Worm (Caenorhabditis elegans) whole organism, late embryonic: Measurements from ENCODE around the gene flor-1.
A peak's percentile ranks its signal among the peaks of the same experiment; 100 is the strongest.

Experiments
- C08G9.2 ChIP-seq: sonication (generic microtip); optimal IDR thresholded peaks from 2 replicates; lab custom pipeline; 2016; ENCODE audit warnings: mild to moderate bottlenecking, missing genetic modification characterization, moderate library complexity, missing compliant biosample characterization
- K09A11.1 ChIP-seq: sonication (generic microtip); optimal IDR thresholded peaks from 2 replicates; lab custom pipeline; 2017; ENCODE audit warnings: antibody characterized with exemption, mild to moderate bottlenecking, missing genetic modification characterization, missing compliant biosample characterization; ENCODE audit not compliant: insufficient read depth
- T23F11.4 ChIP-seq: fragments of 200-800 bp; sonication (Bioruptor generic); optimal IDR thresholded peaks from 2 replicates; lab custom pipeline; 2018; ENCODE audit warnings: mild to moderate bottlenecking, missing genetic modification characterization, missing compliant biosample characterization
- Y22D7AL.16 ChIP-seq: sonication (generic microtip); optimal IDR thresholded peaks from 2 replicates; lab custom pipeline; 2016; ENCODE audit warnings: missing genetic modification characterization, missing compliant biosample characterization
- ahr-1 ChIP-seq: sonication (generic microtip); optimal IDR thresholded peaks from 2 replicates; lab custom pipeline; 2016; ENCODE audit warnings: missing genetic modification characterization, missing compliant biosample characterization
- ama-1 ChIP-seq: fragments of 150-350 bp; optimal IDR thresholded peaks from 2 replicates; lab custom pipeline; 2014
- ceh-14 ChIP-seq: sonication (generic microtip); optimal IDR thresholded peaks from 2 replicates; lab custom pipeline; 2016; ENCODE audit warnings: missing genotype, missing genetic modification characterization, missing compliant biosample characterization
- ceh-2 ChIP-seq: sonication (generic microtip); optimal IDR thresholded peaks from 2 replicates; lab custom pipeline; 2016; ENCODE audit warnings: missing genotype, missing genetic modification characterization, missing compliant biosample characterization
- ceh-22 ChIP-seq: sonication (generic microtip); optimal IDR thresholded peaks from 2 replicates; lab custom pipeline; 2017; ENCODE audit warnings: missing biosample characterization, missing genetic modification characterization
- ceh-31 ChIP-seq: sonication (generic microtip); optimal IDR thresholded peaks from 2 replicates; lab custom pipeline; 2016; ENCODE audit warnings: missing genetic modification characterization, missing compliant biosample characterization
- ceh-48 ChIP-seq: sonication (generic microtip); optimal IDR thresholded peaks from 2 replicates; lab custom pipeline; 2016; ENCODE audit warnings: missing genetic modification characterization, inconsistent platforms, missing compliant biosample characterization
- ceh-9 ChIP-seq: sonication (generic microtip); optimal IDR thresholded peaks from 2 replicates; lab custom pipeline; 2016; ENCODE audit warnings: mild to moderate bottlenecking, missing genetic modification characterization, inconsistent platforms, missing compliant biosample characterization
- che-1 ChIP-seq: sonication (generic microtip); optimal IDR thresholded peaks from 2 replicates; lab custom pipeline; 2016; ENCODE audit warnings: mild to moderate bottlenecking, missing genetic modification characterization, missing compliant biosample characterization
- dve-1 ChIP-seq: sonication (generic microtip); optimal IDR thresholded peaks from 2 replicates; lab custom pipeline; 2017; ENCODE audit warnings: antibody characterized with exemption, mild to moderate bottlenecking, missing genetic modification characterization, missing compliant biosample characterization
- elt-4 ChIP-seq: sonication (generic microtip); optimal IDR thresholded peaks from 2 replicates; lab custom pipeline; 2016; ENCODE audit warnings: missing genetic modification characterization, missing compliant biosample characterization
- eyg-1 ChIP-seq: sonication (generic microtip); optimal IDR thresholded peaks from 2 replicates; lab custom pipeline; 2016; ENCODE audit warnings: missing genotype, missing genetic modification characterization, missing compliant biosample characterization
- fax-1 ChIP-seq: sonication (generic microtip); optimal IDR thresholded peaks from 2 replicates; lab custom pipeline; 2016; ENCODE audit warnings: missing genotype, missing genetic modification characterization, missing compliant biosample characterization
- fkh-10 ChIP-seq: fragments of 150-350 bp; optimal IDR thresholded peaks from 2 replicates; lab custom pipeline; 2014; ENCODE audit warnings: missing biosample characterization, missing genetic modification reagents, missing genetic modification characterization
- fkh-6 ChIP-seq: sonication (generic microtip); optimal IDR thresholded peaks from 2 replicates; lab custom pipeline; 2016; ENCODE audit warnings: missing genetic modification characterization, missing compliant biosample characterization
- hlh-15 ChIP-seq: sonication (generic microtip); optimal IDR thresholded peaks from 2 replicates; lab custom pipeline; 2016; ENCODE audit warnings: missing genetic modification characterization, missing compliant biosample characterization
- hlh-8 ChIP-seq: sonication (generic microtip); optimal IDR thresholded peaks from 2 replicates; lab custom pipeline; 2016; ENCODE audit warnings: missing genotype, missing genetic modification characterization, missing compliant biosample characterization
- lim-6 ChIP-seq: sonication (generic microtip); optimal IDR thresholded peaks from 2 replicates; lab custom pipeline; 2016; ENCODE audit warnings: missing genetic modification characterization, missing compliant biosample characterization
- lin-11 ChIP-seq: fragments of 200-800 bp; sonication (Bioruptor generic); optimal IDR thresholded peaks from 2 replicates; lab custom pipeline; 2018; ENCODE audit warnings: mild to moderate bottlenecking, missing genetic modification characterization, missing compliant biosample characterization
- mec-3 ChIP-seq: sonication (generic microtip); optimal IDR thresholded peaks from 2 replicates; lab custom pipeline; 2016; ENCODE audit warnings: borderline replicate concordance, missing genetic modification characterization, missing compliant biosample characterization
- nhr-232 ChIP-seq: sonication (generic microtip); optimal IDR thresholded peaks from 2 replicates; lab custom pipeline; 2016; ENCODE audit warnings: missing genetic modification characterization, missing compliant biosample characterization
- pat-9 ChIP-seq: fragments of 200-800 bp; sonication (Bioruptor generic); optimal IDR thresholded peaks from 2 replicates; lab custom pipeline; 2018; ENCODE audit warnings: mild to moderate bottlenecking, missing genetic modification characterization, moderate library complexity, missing compliant biosample characterization
- pax-1 ChIP-seq: fragments of 150-350 bp; optimal IDR thresholded peaks from 2 replicates; lab custom pipeline; 2014; ENCODE audit warnings: missing biosample characterization, missing genetic modification characterization
- pha-4 ChIP-seq: fragments of 150-350 bp; optimal IDR thresholded peaks from 2 replicates; lab custom pipeline; 2018; ENCODE audit warnings: missing biosample characterization, missing genetic modification reagents, missing genetic modification characterization
- pqm-1 ChIP-seq: sonication (generic microtip); optimal IDR thresholded peaks from 2 replicates; lab custom pipeline; 2016; ENCODE audit warnings: missing genetic modification characterization, missing compliant biosample characterization
- pros-1 ChIP-seq: fragments of 150-350 bp; optimal IDR thresholded peaks from 2 replicates; lab custom pipeline; 2014; ENCODE audit warnings: missing biosample characterization, missing genetic modification reagents, missing genetic modification characterization
- ref-2 ChIP-seq: sonication (generic microtip); optimal IDR thresholded peaks from 2 replicates; lab custom pipeline; 2016; ENCODE audit warnings: missing genetic modification characterization, missing compliant biosample characterization
- sox-2 ChIP-seq: fragments of 200-800 bp; sonication (Bioruptor generic); IDR thresholded peaks from 2 replicates; pipeline ENCODE4 v1.3.6; 2022; ENCODE audit warnings: missing genetic modification reagents, missing genetic modification characterization, missing compliant biosample characterization
- sox-4 ChIP-seq: sonication (generic microtip); optimal IDR thresholded peaks from 2 replicates; lab custom pipeline; 2017; ENCODE audit warnings: mild to moderate bottlenecking, missing genetic modification characterization, inconsistent platforms, missing compliant biosample characterization
- tbx-2 ChIP-seq: sonication (generic microtip); optimal IDR thresholded peaks from 2 replicates; lab custom pipeline; 2016; ENCODE audit warnings: missing genetic modification characterization, missing compliant biosample characterization
- tbx-7 ChIP-seq: sonication (generic microtip); optimal IDR thresholded peaks from 2 replicates; lab custom pipeline; 2016; ENCODE audit warnings: missing genotype, missing genetic modification characterization, missing compliant biosample characterization
- ttx-3 ChIP-seq: sonication (generic microtip); optimal IDR thresholded peaks from 2 replicates; lab custom pipeline; 2016; ENCODE audit warnings: missing genetic modification reagents, missing genetic modification characterization, missing compliant biosample characterization
- unc-3 ChIP-seq, 2 experiments: fragments of 200-800 bp in 1 of 2; sonication (Bioruptor generic) in 1 of 2; sonication (generic microtip) in 1 of 2; conservative IDR thresholded peaks in 1 of 2; optimal IDR thresholded peaks in 1 of 2; 2 replicates each; pipeline versions ENCODE4 v1.3.6 to Lab custom; 2016 to 2022; ENCODE audit warnings: missing compliant biosample characterization in 2 of 2, missing genetic modification characterization in 2 of 2, missing genetic modification reagents in 1 of 2
- unc-42 ChIP-seq: sonication (generic microtip); optimal IDR thresholded peaks from 2 replicates; lab custom pipeline; 2016; ENCODE audit warnings: missing genotype, missing genetic modification characterization, missing compliant biosample characterization
- unc-55 ChIP-seq: sonication (generic microtip); optimal IDR thresholded peaks from 2 replicates; lab custom pipeline; 2017; ENCODE audit warnings: missing biosample characterization, missing genetic modification reagents, missing genetic modification characterization
- unc-86 ChIP-seq: sonication (generic microtip); optimal IDR thresholded peaks from 2 replicates; lab custom pipeline; 2016; ENCODE audit warnings: missing genetic modification characterization, missing compliant biosample characterization
- ztf-16 ChIP-seq: sonication (generic microtip); optimal IDR thresholded peaks from 2 replicates; lab custom pipeline; 2017; ENCODE audit warnings: missing genetic modification characterization, missing compliant biosample characterization

flor-1 gene

ce11 chrV:15143798-15144197 is 24.4 kb upstream of the flor-1 start, which contains the start of gene K08F9.4:
Gene K08F9.4, plus strand, starts transcription at chrV:15144019.
- TF ChIP-seq pros-1 (tag; lab: Kevin White, UChicago) (no peak), ceh-48 (no peak), Y22D7AL.16 (tag; lab: Kevin White, UChicago) (no peak), unc-3 (GFP tag; conservative IDR thresholded peaks at IDR 0.05; lab: Robert Waterston, UW) (no peak), unc-3 (tag; optimal IDR thresholded peaks at IDR 0.05; lab: Kevin White, UChicago) (no peak), mec-3 (tag; lab: Kevin White, UChicago) (no peak), pax-1 (peak; percentile 54), fkh-10 (GFP tag; lab: Kevin White, UChicago) (no peak), ceh-31 (tag; lab: Kevin White, UChicago) (peak; percentile 16), T23F11.4 (GFP tag; lab: Kevin White, UChicago) (no peak), eyg-1 (tag; lab: Kevin White, UChicago) (no peak), unc-55 (GFP tag; lab: Kevin White, UChicago) (no peak), tbx-7 (tag; lab: Kevin White, UChicago) (no peak), ceh-9 (tag; lab: Kevin White, UChicago) (no peak), pqm-1 (tag; lab: Kevin White, UChicago) (no peak), K09A11.1 (tag; lab: Kevin White, UChicago) (no peak), lin-11 (tag; lab: Kevin White, UChicago) (no peak), ahr-1 (tag; lab: Kevin White, UChicago) (no peak)

ce11 chrV:15143285-15143684 is 23.9 kb upstream of the flor-1 start, which contains the start of gene K08F9.1:
Gene K08F9.1, minus strand, starts transcription at chrV:15143385.
- TF ChIP-seq unc-55 (GFP tag; lab: Kevin White, UChicago) (no peak), hlh-15 (tag; lab: Kevin White, UChicago) (no peak), ama-1 (lab: Kevin White, UChicago) (no peak)

ce11 chrV:15140247-15140646 is 20.8 kb upstream of the flor-1 start, which contains the start of gene K08F9.3:
Gene K08F9.3, plus strand, starts transcription at chrV:15140547.
- TF ChIP-seq T23F11.4 (GFP tag; lab: Kevin White, UChicago), result no peak
- no peak for TF ChIP-seq sox-4 (tag; lab: Kevin White, UChicago)
- TF ChIP-seq che-1 (tag; lab: Kevin White, UChicago), result no peak
- TF ChIP-seq ceh-22 (tag; lab: Kevin White, UChicago), result no peak
- no peak for TF ChIP-seq elt-4
- TF ChIP-seq K09A11.1 (tag; lab: Kevin White, UChicago), result no peak
- no peak for TF ChIP-seq ref-2
- no peak for TF ChIP-seq ceh-31 (tag; lab: Kevin White, UChicago)
- no peak for TF ChIP-seq pros-1 (tag; lab: Kevin White, UChicago)
- TF ChIP-seq fkh-6 (tag; lab: Kevin White, UChicago), result no peak
- no peak for TF ChIP-seq pax-1
- no peak for TF ChIP-seq ztf-16 (tag; lab: Kevin White, UChicago)
- TF ChIP-seq ama-1 (lab: Kevin White, UChicago), result no peak
- TF ChIP-seq hlh-8 (tag; lab: Kevin White, UChicago), result no peak
- TF ChIP-seq tbx-2 (tag; lab: Kevin White, UChicago), result no peak

- no peak for TF ChIP-seq ceh-31 (tag; lab: Kevin White, UChicago)
- TF ChIP-seq K09A11.1 (tag; lab: Kevin White, UChicago), result no peak
- TF ChIP-seq fkh-6 (tag; lab: Kevin White, UChicago), result no peak
- no peak for TF ChIP-seq nhr-232
- TF ChIP-seq ahr-1 (tag; lab: Kevin White, UChicago), result no peak
- no peak for TF ChIP-seq ceh-9 (tag; lab: Kevin White, UChicago)
- no peak for TF ChIP-seq pax-1
- no peak for TF ChIP-seq unc-55 (GFP tag; lab: Kevin White, UChicago)
- no peak for TF ChIP-seq lin-11 (tag; lab: Kevin White, UChicago)
These were observed 20.4 kb upstream of the flor-1 start for ce11 chrV:15139811-15140210.

ce11 chrV:15136772-15137171 is 17.4 kb upstream of the flor-1 start, which contains the start of gene aipl-1:
Gene aipl-1, minus strand, starts transcription at chrV:15136801.
- TF ChIP-seq fax-1 (tag; lab: Kevin White, UChicago), result peak; percentile 36
- no peak for TF ChIP-seq unc-3 (GFP tag; conservative IDR thresholded peaks at IDR 0.05; lab: Robert Waterston, UW)
- TF ChIP-seq unc-3 (tag; optimal IDR thresholded peaks at IDR 0.05; lab: Kevin White, UChicago), result peak; percentile 19
- TF ChIP-seq lim-6 (tag; lab: Kevin White, UChicago), result peak; percentile 8
- TF ChIP-seq sox-4 (tag; lab: Kevin White, UChicago), result no peak
- peak; percentile 38 for TF ChIP-seq ahr-1 (tag; lab: Kevin White, UChicago)
- no peak for TF ChIP-seq unc-86 (tag; lab: Kevin White, UChicago)
- TF ChIP-seq pha-4 (tag; lab: Kevin White, UChicago), result no peak
- TF ChIP-seq unc-42, result peak; percentile 88
- peak; percentile 63 for TF ChIP-seq ceh-14
- TF ChIP-seq pqm-1 (tag; lab: Kevin White, UChicago), result peak; percentile 41
- no peak for TF ChIP-seq pat-9
- no peak for TF ChIP-seq sox-2
- TF ChIP-seq dve-1 (tag; lab: Kevin White, UChicago), result no peak
- no peak for TF ChIP-seq ref-2
- no peak for TF ChIP-seq tbx-7 (tag; lab: Kevin White, UChicago)
- TF ChIP-seq ceh-2 (tag; lab: Kevin White, UChicago), result peak; percentile 62
- TF ChIP-seq C08G9.2 (tag; lab: Kevin White, UChicago), result peak; percentile 53
- TF ChIP-seq ttx-3 (tag; lab: Kevin White, UChicago), result no peak
- TF ChIP-seq eyg-1 (tag; lab: Kevin White, UChicago), result no peak
- TF ChIP-seq pax-1, result no peak
- peak; percentile 78 for TF ChIP-seq tbx-2 (tag; lab: Kevin White, UChicago)
